Fruit fly (Drosophila melanogaster): ENCODE data around the gene alpha-Cat.

alpha-Cat gene

dm6 chr3L:23337939-23338338 is at the start of gene alpha-Cat:
TSS of gene alpha-Cat (minus strand) at chr3L:23338100.
- TF ChIP-seq pan (optimal IDR thresholded peaks at IDR 0.05) (no peak), psq (optimal IDR thresholded peaks at IDR 0.05) (no peak), CG8478 (optimal IDR thresholded peaks at IDR 0.05) (no peak), usp (GFP tag; optimal IDR thresholded peaks at IDR 0.05) (no peak), Dll (optimal IDR thresholded peaks at IDR 0.05) (no peak), EcR (GFP tag; optimal IDR thresholded peaks at IDR 0.05) (no peak)

dm6 chr3L:23346715-23347114 is 8.8 kb upstream of the alpha-Cat start:
- no peak for TF ChIP-seq psq (optimal IDR thresholded peaks at IDR 0.05)
- TF ChIP-seq Dll (optimal IDR thresholded peaks at IDR 0.05): no peak
- TF ChIP-seq CG8478 (optimal IDR thresholded peaks at IDR 0.05): no peak
- TF ChIP-seq usp (GFP tag; optimal IDR thresholded peaks at IDR 0.05): no peak
- TF ChIP-seq pan (optimal IDR thresholded peaks at IDR 0.05): no peak
- no peak for TF ChIP-seq EcR (GFP tag; optimal IDR thresholded peaks at IDR 0.05)

- TF ChIP-seq psq (optimal IDR thresholded peaks at IDR 0.05): no peak
- no peak for TF ChIP-seq usp (GFP tag; optimal IDR thresholded peaks at IDR 0.05)
- no peak for TF ChIP-seq pan (optimal IDR thresholded peaks at IDR 0.05)
- no peak for TF ChIP-seq EcR (GFP tag; optimal IDR thresholded peaks at IDR 0.05)
- no peak for TF ChIP-seq Dll (optimal IDR thresholded peaks at IDR 0.05)
- no peak for TF ChIP-seq CG8478 (optimal IDR thresholded peaks at IDR 0.05)
Observed at dm6 chr3L:23343438-23343837, 5.5 kb upstream of the alpha-Cat start.

dm6 chr3L:23340070-23340469 is 2.2 kb upstream of the alpha-Cat start:
- TF ChIP-seq EcR (GFP tag; optimal IDR thresholded peaks at IDR 0.05) (no peak), psq (optimal IDR thresholded peaks at IDR 0.05) (no peak), pan (optimal IDR thresholded peaks at IDR 0.05) (no peak), CG8478 (optimal IDR thresholded peaks at IDR 0.05) (no peak)

dm6 chr3L:23339079-23339727 is 1.3 kb upstream of the alpha-Cat start, which contains the start of gene ND-MLRQ:
TSS of gene ND-MLRQ (plus strand) at chr3L:23339326.
- TF ChIP-seq Dll (optimal IDR thresholded peaks at IDR 0.05) (no peak), usp (GFP tag; optimal IDR thresholded peaks at IDR 0.05) (no peak), pan (optimal IDR thresholded peaks at IDR 0.05) (no peak), CG8478 (optimal IDR thresholded peaks at IDR 0.05) (no peak), psq (optimal IDR thresholded peaks at IDR 0.05) (no peak), EcR (GFP tag; optimal IDR thresholded peaks at IDR 0.05) (no peak)

dm6 chr3L:23336557-23336956 is 1.3 kb downstream of the alpha-Cat start:
- TF ChIP-seq CG8478 (optimal IDR thresholded peaks at IDR 0.05): no peak
- TF ChIP-seq psq (optimal IDR thresholded peaks at IDR 0.05): no peak
- no peak for TF ChIP-seq EcR (GFP tag; optimal IDR thresholded peaks at IDR 0.05)
- TF ChIP-seq pan (optimal IDR thresholded peaks at IDR 0.05): no peak
- TF ChIP-seq usp (GFP tag; optimal IDR thresholded peaks at IDR 0.05): no peak
- no peak for TF ChIP-seq Dll (optimal IDR thresholded peaks at IDR 0.05)

- TF ChIP-seq psq (optimal IDR thresholded peaks at IDR 0.05) (no peak), usp (GFP tag; optimal IDR thresholded peaks at IDR 0.05) (no peak), Dll (optimal IDR thresholded peaks at IDR 0.05) (no peak), CG8478 (optimal IDR thresholded peaks at IDR 0.05) (no peak), pan (optimal IDR thresholded peaks at IDR 0.05) (no peak), EcR (GFP tag; optimal IDR thresholded peaks at IDR 0.05) (no peak)
Observed at dm6 chr3L:23279021-23279639, 58.8 kb downstream of the alpha-Cat start.

dm6 chr3L:23278131-23278530 is 59.8 kb downstream of the alpha-Cat start:
- TF ChIP-seq usp (GFP tag; optimal IDR thresholded peaks at IDR 0.05) (no peak), pan (optimal IDR thresholded peaks at IDR 0.05) (no peak), CG8478 (optimal IDR thresholded peaks at IDR 0.05) (no peak), psq (optimal IDR thresholded peaks at IDR 0.05) (no peak), Dll (optimal IDR thresholded peaks at IDR 0.05) (no peak), EcR (GFP tag; optimal IDR thresholded peaks at IDR 0.05) (no peak)
